Worm (Caenorhabditis elegans) whole organism, L4 larva: ENCODE measurements around the gene tpan-1.

Experiments used
- duxl-1 ChIP-seq: sonication (generic microtip); optimal IDR thresholded peaks from 2 replicates; lab custom pipeline; 2016; ENCODE audit warnings: mild to moderate bottlenecking, missing genetic modification characterization, moderate library complexity, missing compliant biosample characterization; ENCODE audit not compliant: poor library complexity
- gei-8 ChIP-seq: fragments of 200-800 bp; sonication (Bioruptor generic); optimal IDR thresholded peaks from 2 replicates; lab custom pipeline; 2018; ENCODE audit warnings: mild to moderate bottlenecking, missing genetic modification characterization, missing compliant biosample characterization

ce11 chrV:20747964-20748363 lies 41.3 kb upstream of the tpan-1 start:
- TF ChIP-seq duxl-1: no peak
- no peak for TF ChIP-seq gei-8 (GFP tag; lab: Kevin White, UChicago)
